Fruit fly (Drosophila melanogaster) whole organism, embryonic: Measurements from ENCODE around the gene CG45428.
A peak's percentile ranks its signal among the peaks of the same experiment; 100 is the strongest.

Experiments
- Adf1 ChIP-seq: fragments of 200-800 bp; sonication (Bioruptor generic); IDR thresholded peaks from 2 replicates; pipeline ENCODE4 v1.3.6; 2022; ENCODE audit warnings: missing biosample characterization, missing genetic modification characterization
- Aef1 ChIP-seq: fragments of 200-800 bp; sonication (Bioruptor generic); IDR thresholded peaks from 3 replicates; pipeline ENCODE4 v1.3.6; 2022; ENCODE audit warnings: missing biosample characterization, missing genetic modification characterization
- CG10209 ChIP-seq: fragments of 200-800 bp; sonication (Bioruptor generic); optimal IDR thresholded peaks from 3 replicates; lab custom pipeline; 2017; ENCODE audit warnings: missing biosample characterization, mild to moderate bottlenecking, missing genetic modification characterization, missing genetic modification reagents
- CG10462 ChIP-seq: fragments of 200-800 bp; sonication (Bioruptor generic); optimal IDR thresholded peaks from 2 replicates; lab custom pipeline; 2016; ENCODE audit warnings: missing biosample characterization, missing genetic modification characterization
- CG12071 ChIP-seq: fragments of 200-800 bp; sonication (Bioruptor generic); optimal IDR thresholded peaks from 3 replicates; lab custom pipeline; 2018; ENCODE audit warnings: missing biosample characterization, mild to moderate bottlenecking, missing genetic modification characterization
- CG14965 ChIP-seq: fragments of 200-800 bp; sonication (Bioruptor generic); optimal IDR thresholded peaks from 2 replicates; lab custom pipeline; 2016; ENCODE audit warnings: missing biosample characterization, missing genetic modification characterization, borderline replicate concordance
- CG17568 ChIP-seq: fragments of 200-800 bp; sonication (Bioruptor generic); optimal IDR thresholded peaks from 2 replicates; lab custom pipeline; 2018; ENCODE audit warnings: missing biosample characterization, mild to moderate bottlenecking, missing genetic modification characterization, moderate library complexity
- CG2678 ChIP-seq: fragments of 200-800 bp; sonication (Bioruptor generic); optimal IDR thresholded peaks from 3 replicates; lab custom pipeline; 2019; ENCODE audit warnings: missing biosample characterization, mild to moderate bottlenecking, missing genetic modification characterization, moderate library complexity
- CG3838 ChIP-seq: fragments of 200-800 bp; sonication (Bioruptor generic); optimal IDR thresholded peaks from 3 replicates; lab custom pipeline; 2016; ENCODE audit warnings: missing biosample characterization, missing genetic modification characterization
- CG4282 ChIP-seq: fragments of 200-800 bp; sonication (Bioruptor generic); optimal IDR thresholded peaks from 2 replicates; lab custom pipeline; 2016; ENCODE audit warnings: missing biosample characterization, missing genetic modification characterization
- CG6683 ChIP-seq: fragments of 200-800 bp; sonication (Bioruptor generic); optimal IDR thresholded peaks from 2 replicates; lab custom pipeline; 2017; ENCODE audit warnings: missing biosample characterization, mild to moderate bottlenecking, missing genetic modification characterization, missing genetic modification reagents
- Dbx ChIP-seq: fragments of 200-800 bp; sonication (Bioruptor generic); IDR thresholded peaks from 3 replicates; pipeline ENCODE4 v1.3.6; 2022; ENCODE audit warnings: missing biosample characterization, missing genetic modification characterization
- Elba2 ChIP-seq: fragments of 200-800 bp; sonication (Bioruptor generic); optimal IDR thresholded peaks from 3 replicates; lab custom pipeline; 2016; ENCODE audit warnings: missing biosample characterization, missing genetic modification characterization
- Ets97D ChIP-seq: fragments of 200-800 bp; sonication (Bioruptor generic); optimal IDR thresholded peaks from 3 replicates; lab custom pipeline; 2016; ENCODE audit warnings: missing biosample characterization, missing genetic modification characterization
- HmgD ChIP-seq: fragments of 200-800 bp; sonication (Bioruptor generic); optimal IDR thresholded peaks from 3 replicates; lab custom pipeline; 2016; ENCODE audit warnings: missing biosample characterization, missing genetic modification characterization
- Hr39 ChIP-seq: fragments of >200 bp; optimal IDR thresholded peaks from 2 replicates; lab custom pipeline; 2017
- Jarid2 ChIP-seq: fragments of 200-800 bp; sonication (Bioruptor generic); optimal IDR thresholded peaks from 3 replicates; lab custom pipeline; 2017; ENCODE audit warnings: mild to moderate bottlenecking, missing biosample characterization, missing genetic modification reagents, missing genetic modification characterization
- MTF-1 ChIP-seq: fragments of 200-800 bp; sonication (Bioruptor generic); optimal IDR thresholded peaks from 2 replicates; lab custom pipeline; 2018; ENCODE audit warnings: missing biosample characterization, mild to moderate bottlenecking, missing genetic modification characterization, borderline replicate concordance
- Side ChIP-seq: fragments of 200-800 bp; sonication (Bioruptor generic); optimal IDR thresholded peaks from 2 replicates; lab custom pipeline; 2016; ENCODE audit warnings: missing biosample characterization, missing genetic modification characterization
- Spps ChIP-seq: fragments of 200-800 bp; sonication (Bioruptor generic); optimal IDR thresholded peaks from 2 replicates; lab custom pipeline; 2018; ENCODE audit warnings: missing biosample characterization, mild to moderate bottlenecking, missing genetic modification characterization
- Trl ChIP-seq, 3 experiments: fragments of >200 bp in 2 of 3; fragments of 200-800 bp in 1 of 3; sonication (Bioruptor generic) in 1 of 3; optimal IDR thresholded peaks; 2 replicates in 1 of 3; 3 replicates in 2 of 3; lab custom pipeline; 2016 to 2017; ENCODE audit warnings: missing biosample characterization in 1 of 3, missing genetic modification characterization in 1 of 3
- Vsx1 ChIP-seq: fragments of 200-800 bp; sonication (Bioruptor generic); optimal IDR thresholded peaks from 2 replicates; lab custom pipeline; 2017; ENCODE audit warnings: missing biosample characterization, mild to moderate bottlenecking, missing genetic modification characterization, missing genetic modification reagents
- Xbp1 ChIP-seq: fragments of 200-800 bp; sonication (Bioruptor generic); optimal IDR thresholded peaks from 3 replicates; lab custom pipeline; 2016; ENCODE audit warnings: missing biosample characterization, mild to moderate bottlenecking, missing genetic modification characterization
- ara ChIP-seq: fragments of 200-800 bp; sonication (Bioruptor generic); IDR thresholded peaks from 2 replicates; pipeline ENCODE4 v1.3.6; 2022; ENCODE audit warnings: missing biosample characterization, missing genetic modification characterization
- ase ChIP-seq: fragments of 200-800 bp; sonication (Bioruptor generic); IDR thresholded peaks from 3 replicates; pipeline ENCODE4 v1.3.6; 2022; ENCODE audit warnings: missing biosample characterization, missing genetic modification characterization
- ash1 ChIP-seq: fragments of 200-800 bp; sonication (Bioruptor generic); optimal IDR thresholded peaks from 2 replicates; lab custom pipeline; 2018; ENCODE audit warnings: missing biosample characterization, mild to moderate bottlenecking, missing genetic modification characterization
- az2 ChIP-seq: fragments of 200-800 bp; sonication (Bioruptor generic); optimal IDR thresholded peaks from 3 replicates; lab custom pipeline; 2016; ENCODE audit warnings: missing biosample characterization, missing genetic modification characterization
- dm ChIP-seq: fragments of 200-800 bp; sonication (Bioruptor generic); optimal IDR thresholded peaks from 3 replicates; lab custom pipeline; 2016; ENCODE audit warnings: missing biosample characterization, missing genetic modification characterization
- dmrt99B ChIP-seq: fragments of 200-800 bp; sonication (Bioruptor generic); optimal IDR thresholded peaks from 2 replicates; lab custom pipeline; 2018; ENCODE audit warnings: missing biosample characterization, mild to moderate bottlenecking, missing genetic modification characterization, moderate library complexity
- her ChIP-seq: fragments of 200-800 bp; sonication (Bioruptor generic); optimal IDR thresholded peaks from 2 replicates; lab custom pipeline; 2016; ENCODE audit warnings: missing biosample characterization, missing genetic modification characterization
- kni ChIP-seq: fragments of 200-800 bp; sonication (Bioruptor generic); optimal IDR thresholded peaks from 3 replicates; lab custom pipeline; 2017; ENCODE audit warnings: mild to moderate bottlenecking, missing biosample characterization, missing genetic modification reagents, missing genetic modification characterization
- lmd ChIP-seq: fragments of 200-800 bp; sonication (Bioruptor generic); IDR thresholded peaks from 2 replicates; pipeline ENCODE4 v1.3.6; 2022; ENCODE audit warnings: missing biosample characterization, missing genetic modification characterization
- nom ChIP-seq: fragments of 200-800 bp; sonication (Bioruptor generic); optimal IDR thresholded peaks from 2 replicates; lab custom pipeline; 2017; ENCODE audit warnings: missing biosample characterization, missing genetic modification characterization, mild to moderate bottlenecking, moderate library complexity, missing genetic modification reagents
- pan ChIP-seq, 4 experiments: fragments of >200 bp in 3 of 4; fragments of 200-800 bp in 1 of 4; sonication (Bioruptor generic) in 1 of 4; optimal IDR thresholded peaks in 3 of 4; IDR thresholded peaks in 1 of 4; 2 replicates each; pipeline versions ENCODE4 v1.3.6 to Lab custom; 2017 to 2022; ENCODE audit warnings: missing biosample characterization in 2 of 4, missing genetic modification characterization in 2 of 4, mixed read lengths in 1 of 4
- pros ChIP-seq: fragments of 200-800 bp; sonication (Bioruptor generic); optimal IDR thresholded peaks from 3 replicates; lab custom pipeline; 2019; ENCODE audit warnings: missing biosample characterization, mild to moderate bottlenecking, missing genetic modification characterization, moderate library complexity
- row ChIP-seq: fragments of 200-800 bp; sonication (Bioruptor generic); IDR thresholded peaks from 3 replicates; pipeline ENCODE4 v1.3.6; 2022; ENCODE audit warnings: missing biosample characterization, missing genetic modification characterization
- seq ChIP-seq: fragments of 200-800 bp; sonication (Bioruptor generic); IDR thresholded peaks from 2 replicates; pipeline ENCODE4 v1.3.6; 2022; ENCODE audit warnings: missing biosample characterization, missing genetic modification characterization
- slbo ChIP-seq: fragments of 200-800 bp; sonication (Bioruptor generic); IDR thresholded peaks from 2 replicates; pipeline ENCODE4 v1.3.6; 2022; ENCODE audit warnings: missing biosample characterization, missing genetic modification characterization
- stwl ChIP-seq: fragments of 200-800 bp; sonication (Bioruptor generic); optimal IDR thresholded peaks from 3 replicates; lab custom pipeline; 2018; ENCODE audit warnings: missing biosample characterization, mild to moderate bottlenecking, missing genetic modification characterization, moderate library complexity
- ttk ChIP-seq: fragments of 200-800 bp; sonication (Bioruptor generic); IDR thresholded peaks from 2 replicates; pipeline ENCODE4 v2.1.2; 2022; ENCODE audit warnings: missing biosample characterization, missing genetic modification characterization
- unpg ChIP-seq: fragments of 200-800 bp; sonication (Bioruptor generic); optimal IDR thresholded peaks from 3 replicates; lab custom pipeline; 2018; ENCODE audit warnings: missing biosample characterization, mild to moderate bottlenecking, missing genetic modification characterization, moderate library complexity
- usp ChIP-seq: fragments of >200 bp; optimal IDR thresholded peaks from 2 replicates; lab custom pipeline; 2017; ENCODE audit warnings: missing biosample characterization, missing genetic modification characterization
- vfl ChIP-seq: fragments of 200-800 bp; sonication (Bioruptor generic); optimal IDR thresholded peaks from 2 replicates; lab custom pipeline; 2016; ENCODE audit warnings: missing biosample characterization, missing genetic modification characterization
- vvl ChIP-seq: fragments of 200-800 bp; sonication (Bioruptor generic); IDR thresholded peaks from 2 replicates; pipeline ENCODE4 v1.3.6; 2022; ENCODE audit warnings: missing biosample characterization, missing genetic modification characterization

CG45428 gene

dm6 chr3L:22835144-22835964 is 1.5 kb downstream of the CG45428 start, which contains the start of gene jim (continued):
- TF ChIP-seq unpg (GFP tag; lab: Kevin White, UChicago) (no peak), ash1 (GFP tag; lab: Kevin White, UChicago) (peak; percentile 51), ase (GFP tag; lab: Robert Waterston, UW) (no peak), Side (no peak), CG2678 (no peak), Vsx1 (GFP tag; lab: Kevin White, UChicago) (no peak), CG4282 (GFP tag; lab: Kevin White, UChicago) (no peak), Elba2 (GFP tag; lab: Kevin White, UChicago) (no peak), az2 (no peak), ttk (GFP tag; lab: Robert Waterston, UW) (no peak; the same call in 1 of the 2 replicates), usp (GFP tag; lab: Kevin White, UChicago) (no peak), CG12071 (peak; percentile 30), seq (GFP tag; lab: Robert Waterston, UW) (peak; percentile 44; the same call in 1 of the 2 replicates), her (GFP tag; lab: Kevin White, UChicago) (no peak)
- TF ChIP-seq, all 482 proteins: peak for 91

- TF ChIP-seq Hr39 (lab: Kevin White, UChicago) = peak; percentile 16
- no peak for TF ChIP-seq dm (GFP tag; lab: Kevin White, UChicago)
- no peak for TF ChIP-seq ara
- TF ChIP-seq CG3838 (GFP tag; lab: Kevin White, UChicago) = no peak
- no peak for TF ChIP-seq vfl (GFP tag; lab: Kevin White, UChicago)
- TF ChIP-seq dmrt99B (tag; lab: Kevin White, UChicago) = no peak
- no peak for TF ChIP-seq slbo (GFP tag; lab: Robert Waterston, UW)
- TF ChIP-seq pros = no peak
- no peak for TF ChIP-seq pan (optimal IDR thresholded peaks at IDR 0.05; lab: Kevin White, UChicago)
- peak in 1 of 2 experiments; percentile 18 for TF ChIP-seq pan (GFP tag; optimal IDR thresholded peaks at IDR 0.05 in 1 of 2, IDR thresholded peaks at IDR 0.05 in 1 of 2)
These were observed 6.7 kb downstream of the CG45428 start for dm6 chr3L:22830132-22830697.

- TF ChIP-seq nom (GFP tag; lab: Kevin White, UChicago) = peak; percentile 8
- no peak for TF ChIP-seq CG10462 (GFP tag; lab: Kevin White, UChicago)
- TF ChIP-seq Trl (optimal IDR thresholded peaks at IDR 0.05; lab: Kevin White, UChicago) = peak in 1 of 2 experiments; percentile 3
- no peak for TF ChIP-seq Trl (GFP tag; optimal IDR thresholded peaks at IDR 0.05; lab: Kevin White, UChicago)
- no peak for TF ChIP-seq Aef1 (GFP tag; lab: Robert Waterston, UW)
- TF ChIP-seq stwl (tag; lab: Kevin White, UChicago) = no peak
These were observed 10.6 kb downstream of the CG45428 start for dm6 chr3L:22826236-22826635.

- TF ChIP-seq vvl (GFP tag; lab: Robert Waterston, UW) = peak; percentile 11; the same call in 1 of the 2 replicates
- TF ChIP-seq CG14965 (GFP tag; lab: Kevin White, UChicago) = no peak
- TF ChIP-seq lmd (GFP tag; lab: Robert Waterston, UW) = no peak
- no peak for TF ChIP-seq Spps (tag; lab: Kevin White, UChicago)
- TF ChIP-seq HmgD (GFP tag; lab: Kevin White, UChicago) = no peak
- no peak for TF ChIP-seq Xbp1 (GFP tag; lab: Kevin White, UChicago)
- peak; percentile 29; the same call in 1 of the 3 replicates for TF ChIP-seq row
- TF ChIP-seq CG10209 = no peak
- TF ChIP-seq Ets97D (GFP tag; lab: Kevin White, UChicago) = no peak
- no peak for TF ChIP-seq MTF-1 (GFP tag; lab: Kevin White, UChicago)
- TF ChIP-seq CG6683 (GFP tag; lab: Kevin White, UChicago) = no peak
- TF ChIP-seq Adf1 (GFP tag; lab: Robert Waterston, UW) = peak; percentile 95
- TF ChIP-seq Dbx (GFP tag; lab: Robert Waterston, UW) = peak; percentile 67; the same call in 2 of the 3 replicates
- TF ChIP-seq Jarid2 (GFP tag; lab: Kevin White, UChicago) = peak; percentile 20
- TF ChIP-seq CG17568 (GFP tag; lab: Kevin White, UChicago) = peak; percentile 11
- TF ChIP-seq kni (GFP tag; lab: Kevin White, UChicago) = no peak
These were observed 12.1 kb downstream of the CG45428 start for dm6 chr3L:22824668-22825192.
